Fruit fly (Drosophila melanogaster): ENCODE measurements around the gene CG6216.

DNA sequence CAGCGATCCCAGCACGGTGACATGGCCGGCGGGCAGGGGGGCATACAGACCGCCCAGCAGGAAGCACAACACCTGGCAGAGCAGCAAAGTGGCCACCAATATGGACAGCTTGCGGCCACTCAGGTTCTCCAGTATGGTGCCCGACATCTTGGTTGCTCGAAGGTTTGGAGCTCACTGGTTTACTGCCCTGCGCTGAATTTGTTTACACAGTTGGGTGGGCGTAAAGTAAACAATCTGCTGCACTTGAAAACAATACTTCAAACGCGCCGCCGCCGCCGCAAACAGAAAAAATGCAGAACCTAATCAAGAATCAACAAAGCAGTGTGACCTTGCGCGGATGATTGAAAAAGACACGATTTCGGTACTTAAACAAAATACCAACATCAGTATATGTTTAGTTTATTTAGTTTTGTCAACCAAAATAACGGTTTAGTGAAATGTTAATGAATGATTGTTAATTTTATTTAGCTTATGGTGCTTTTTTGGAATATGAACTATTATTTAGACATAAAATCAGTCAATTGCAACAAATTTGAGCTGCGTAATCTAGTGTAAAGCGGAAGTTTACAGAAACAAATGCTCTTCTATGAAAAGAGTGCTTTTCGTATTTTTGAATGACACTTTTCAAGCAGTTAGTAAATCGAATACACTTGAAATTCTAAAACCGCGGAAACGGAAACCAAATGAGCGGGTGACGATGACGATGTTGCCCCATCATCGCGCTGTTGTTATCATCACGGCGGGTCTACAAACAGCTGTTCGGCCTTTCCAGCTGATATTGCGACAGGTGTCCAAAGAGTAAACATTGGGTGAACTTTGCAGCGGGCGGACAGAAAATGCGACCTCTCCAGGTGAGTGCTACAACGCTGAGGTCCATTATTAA, 19.0 kb upstream of the CG6216 start, which contains the start of the genes wls and Adck5:
- TF ChIP-seq Lpt (GFP tag; optimal IDR thresholded peaks at IDR 0.05) (no peak), CG4318 (GFP tag; optimal IDR thresholded peaks at IDR 0.05) (no peak), net (GFP tag; optimal IDR thresholded peaks at IDR 0.05) (peak; percentile 76), CG8632 (GFP tag; optimal IDR thresholded peaks at IDR 0.05) (peak; percentile 52), ss (GFP tag; optimal IDR thresholded peaks at IDR 0.05) (no peak), CG9139 (GFP tag; optimal IDR thresholded peaks at IDR 0.05) (peak; percentile 45), CG6808 (GFP tag; optimal IDR thresholded peaks at IDR 0.05) (peak; percentile 32)

All from whole organism, prepupa.